Comparison of ENCODE assay signal across 1 worm cellular context in the genomic region with DNA sequence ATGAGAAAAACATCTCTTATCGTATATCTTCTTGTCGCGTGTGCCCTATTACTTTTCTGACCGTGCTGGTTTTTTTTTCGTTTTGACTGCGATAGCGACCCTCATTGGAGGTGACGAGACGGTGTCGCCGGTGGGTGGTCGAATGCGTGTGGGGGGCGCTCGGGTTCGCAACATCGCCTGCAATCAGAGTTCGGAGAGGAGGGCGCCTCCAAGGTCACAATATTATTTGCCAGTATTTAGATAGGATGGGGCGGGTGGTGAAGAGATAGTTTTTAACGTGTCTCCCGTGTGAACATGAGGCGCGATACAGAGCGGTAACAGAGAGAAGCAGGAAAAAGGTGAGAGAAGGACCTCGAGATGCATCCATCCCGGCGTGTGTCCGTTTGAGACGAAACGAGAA.
A peak's percentile ranks its signal among the peaks of the same experiment; 100 is the strongest.
TF ChIP-seq lines count a peak whose summit lies in the region.

No protein-coding gene starts in this region.

TF ChIP-seq in whole organism, L1 larva, 84 proteins besides CTCF, POLR2A, EP300 and RAD21 (continued from another document):
- TF ChIP-seq nhr-11 (tag; optimal IDR thresholded peaks at IDR 0.05; lab: Kevin White, UChicago) (no peak), nhr-19 (GFP tag; conservative IDR thresholded peaks at IDR 0.05; lab: Robert Waterston, UW) (no peak; the same call in 1 of the 2 replicates), sptf-1 (tag; optimal IDR thresholded peaks at IDR 0.05; lab: Kevin White, UChicago) (no peak), irx-1 (tag; optimal IDR thresholded peaks at IDR 0.05; lab: Kevin White, UChicago) (peak; percentile 15), elt-3 (tag; optimal IDR thresholded peaks at IDR 0.05; lab: Kevin White, UChicago) (peak in 3 of 6 experiments; percentile 5 to 30 (median 12)), ceh-8 (GFP tag; optimal IDR thresholded peaks at IDR 0.05; lab: Kevin White, UChicago) (no peak), nhr-77 (tag; optimal IDR thresholded peaks at IDR 0.05; lab: Kevin White, UChicago) (peak; percentile 22), snu-23 (GFP tag; optimal IDR thresholded peaks at IDR 0.05; lab: Kevin White, UChicago) (peak; percentile 26), nhr-20 (tag; optimal IDR thresholded peaks at IDR 0.05; lab: Kevin White, UChicago) (peak; percentile 53), ceh-63 (GFP tag; optimal IDR thresholded peaks at IDR 0.05; lab: Kevin White, UChicago) (no peak), lin-14 (GFP tag; optimal IDR thresholded peaks at IDR 0.05; lab: Kevin White, UChicago) (peak; percentile 88), swsn-7 (tag; optimal IDR thresholded peaks at IDR 0.05; lab: Kevin White, UChicago) (no peak), zag-1 (tag; optimal IDR thresholded peaks at IDR 0.05; lab: Kevin White, UChicago) (no peak), ces-1 (GFP tag; optimal IDR thresholded peaks at IDR 0.05; lab: Kevin White, UChicago) (no peak), lin-35 (GFP tag; optimal IDR thresholded peaks at IDR 0.05; lab: Kevin White, UChicago) (peak in 1 of 2 experiments; percentile 20)
TF ChIP-seq in whole organism, L1 larva: peak in this region for 16.
